Fruit fly (Drosophila melanogaster) whole organism, embryonic: ENCODE results near the gene Bsg.

ENCODE experiments used
- B-H1 ChIP-seq: fragments of 200-800 bp; sonication (Bioruptor generic); IDR thresholded peaks from 3 replicates; pipeline ENCODE4 v1.3.6; 2022; ENCODE audit warnings: missing biosample characterization, missing genetic modification characterization
- CG12391 ChIP-seq: fragments of 200-800 bp; sonication (Bioruptor generic); optimal IDR thresholded peaks from 3 replicates; lab custom pipeline; 2018; ENCODE audit warnings: missing biosample characterization, mild to moderate bottlenecking, missing genetic modification characterization, moderate library complexity
- CG15269 ChIP-seq: fragments of 200-800 bp; sonication (Bioruptor generic); optimal IDR thresholded peaks from 2 replicates; lab custom pipeline; 2018; ENCODE audit warnings: missing biosample characterization, mild to moderate bottlenecking, missing genetic modification characterization, moderate library complexity
- CG30403 ChIP-seq: fragments of 200-800 bp; sonication (Bioruptor generic); optimal IDR thresholded peaks from 3 replicates; lab custom pipeline; 2016; ENCODE audit warnings: missing biosample characterization, missing genetic modification characterization
- ase ChIP-seq: fragments of 200-800 bp; sonication (Bioruptor generic); IDR thresholded peaks from 3 replicates; pipeline ENCODE4 v1.3.6; 2022; ENCODE audit warnings: missing biosample characterization, missing genetic modification characterization
- bbx ChIP-seq: fragments of 200-800 bp; sonication (Bioruptor generic); IDR thresholded peaks from 2 replicates; pipeline ENCODE4 v1.3.6; 2022; ENCODE audit warnings: missing biosample characterization, missing genetic modification characterization; ENCODE audit not compliant: partially characterized antibody
- br ChIP-seq: fragments of >200 bp; optimal IDR thresholded peaks from 2 replicates; lab custom pipeline; 2017
- ro ChIP-seq: fragments of 200-800 bp; sonication (Bioruptor generic); IDR thresholded peaks from 2 replicates; pipeline ENCODE4 v1.3.6; 2022; ENCODE audit warnings: missing biosample characterization, missing genetic modification characterization

- TF ChIP-seq CG15269, result no peak
- TF ChIP-seq bbx (GFP tag; lab: Robert Waterston, UW), result 0 out of 2 replicates have a peak, but pooled peaks have one; percentile 9
- TF ChIP-seq CG30403, result no peak
- no peak for TF ChIP-seq ro (GFP tag; lab: Robert Waterston, UW)
- no peak for TF ChIP-seq B-H1 (GFP tag; lab: Robert Waterston, UW)
- TF ChIP-seq CG12391 (tag; lab: Kevin White, UChicago), result no peak
- TF ChIP-seq br (lab: Kevin White, UChicago), result no peak
- TF ChIP-seq ase (GFP tag; lab: Robert Waterston, UW), result no peak
These were observed 79.8 kb downstream of the Bsg start, which contains the start of gene Piezo for dm6 chr2L:8163025-8163351.
